Worm (Caenorhabditis elegans) whole organism, L4/young adult: Measurements from ENCODE around the gene C32C4.16.

Experiments used
- W03F9.2 ChIP-seq: fragments of 150-350 bp; optimal IDR thresholded peaks from 2 replicates; lab custom pipeline; 2014; ENCODE audit warnings: missing biosample characterization, missing genetic modification characterization
- dao-5 ChIP-seq: sonication (generic microtip); optimal IDR thresholded peaks from 2 replicates; lab custom pipeline; 2016; ENCODE audit warnings: missing genotype, missing genetic modification characterization, moderate library complexity, missing compliant biosample characterization
- him-1 ChIP-seq: sonication (generic microtip); optimal IDR thresholded peaks from 2 replicates; lab custom pipeline; 2016; ENCODE audit warnings: missing genotype, missing genetic modification reagents, missing genetic modification characterization, missing compliant biosample characterization

The C32C4.16 gene

DNA sequence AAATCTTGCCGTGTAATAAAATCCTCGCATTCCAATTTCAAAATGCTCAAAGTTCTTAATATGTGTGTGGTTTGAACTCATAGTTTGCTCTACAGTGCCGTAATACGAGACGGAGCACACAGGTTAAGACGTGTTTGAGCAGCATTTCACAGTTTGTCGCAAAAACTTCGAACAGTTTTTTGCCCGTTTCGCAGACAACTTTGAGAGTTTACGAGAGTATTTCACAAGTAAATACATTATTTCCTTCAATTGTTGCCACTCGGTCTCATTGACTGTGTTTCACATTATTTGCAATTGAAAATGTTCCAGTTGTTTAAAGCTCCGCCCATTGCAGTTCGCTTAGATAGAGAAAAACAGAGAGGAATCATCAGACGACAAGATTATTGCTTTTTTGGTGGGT, 40.2 kb downstream of the C32C4.16 start, which contains the start of gene F29F11.20:
F29F11.20 (plus strand) TSS at position 301 of the 400 bp plus-strand sequence.
- TF ChIP-seq dao-5 (tag; lab: Kevin White, UChicago) (no peak), W03F9.2 (tag; lab: Kevin White, UChicago) (no peak), him-1 (tag; lab: Kevin White, UChicago) (no peak)

- no peak for TF ChIP-seq dao-5 (tag; lab: Kevin White, UChicago)
- no peak for TF ChIP-seq W03F9.2 (tag; lab: Kevin White, UChicago)
- no peak for TF ChIP-seq him-1 (tag; lab: Kevin White, UChicago)
Measured at ce11 chrV:10691313-10691712, 44.0 kb downstream of the C32C4.16 start.

DNA sequence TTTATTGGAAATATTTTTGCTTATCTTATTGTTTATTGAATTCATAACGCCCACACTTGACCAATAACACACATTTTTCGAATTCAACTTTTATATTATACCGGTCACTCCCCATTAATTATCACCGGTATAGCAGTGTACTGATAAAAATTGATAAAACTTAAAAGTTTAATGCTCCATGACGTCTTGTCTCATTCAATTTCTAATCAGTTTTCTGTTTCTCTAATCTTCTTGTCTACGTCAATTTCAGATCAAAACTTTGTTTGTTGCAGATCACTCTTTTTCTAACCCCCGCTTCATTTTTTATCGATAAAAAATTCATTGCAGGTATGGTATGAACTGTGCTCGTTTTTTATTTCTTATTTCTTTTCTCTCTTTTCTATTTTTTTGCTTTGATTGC, 46.4 kb downstream of the C32C4.16 start:
- TF ChIP-seq dao-5 (tag; lab: Kevin White, UChicago) (no peak), W03F9.2 (tag; lab: Kevin White, UChicago) (peak; percentile 18), him-1 (tag; lab: Kevin White, UChicago) (no peak)

DNA sequence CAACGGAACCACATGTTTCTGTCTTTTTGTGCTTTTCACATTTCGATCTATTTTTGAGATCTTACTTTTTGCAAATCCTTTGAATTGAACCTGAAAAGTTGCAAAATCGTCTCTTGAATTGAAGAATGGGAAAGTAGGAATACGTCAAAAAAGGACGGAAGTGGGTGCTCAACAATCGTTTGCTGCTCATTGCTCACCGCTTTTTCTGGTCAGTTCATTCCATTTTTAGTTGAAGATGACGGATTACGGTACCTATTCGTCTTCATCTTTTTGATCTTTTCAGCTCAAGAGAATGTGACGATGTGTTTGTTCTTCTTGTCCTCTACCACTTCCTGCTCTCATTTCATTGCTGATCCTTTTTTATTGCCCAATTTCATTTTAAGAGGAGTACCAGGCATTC, 47.8 kb downstream of the C32C4.16 start, which contains the start of gene C05A2.4:
C05A2.4 (plus strand) TSS at position 301 of the 400 bp plus-strand sequence.
- TF ChIP-seq W03F9.2 (tag; lab: Kevin White, UChicago), result no peak
- TF ChIP-seq him-1 (tag; lab: Kevin White, UChicago), result no peak
- TF ChIP-seq dao-5 (tag; lab: Kevin White, UChicago), result no peak
